Fruit fly (Drosophila melanogaster): ENCODE results near the gene Alp12.

Gene Alp12

dm6 chr2L:19430343-19430742, 6.5 kb downstream of the Alp12 start, which contains the start of gene RtcB (continued):
- TF ChIP-seq bigmax (GFP tag; optimal IDR thresholded peaks at IDR 0.05) (no peak), B-H2 (GFP tag; optimal IDR thresholded peaks at IDR 0.05) (no peak), lbe (GFP tag; optimal IDR thresholded peaks at IDR 0.05) (peak; percentile 12), ems (GFP tag; optimal IDR thresholded peaks at IDR 0.05) (no peak), pb (GFP tag; optimal IDR thresholded peaks at IDR 0.05) (no peak), CG2120 (GFP tag; optimal IDR thresholded peaks at IDR 0.05) (peak; percentile 30), CG11560 (tag; IDR thresholded peaks at IDR 0.05) (no peak), CG12744 (GFP tag; optimal IDR thresholded peaks at IDR 0.05) (no peak), al (GFP tag; IDR thresholded peaks at IDR 0.05) (no peak), CG5953 (GFP tag; IDR thresholded peaks at IDR 0.05) (no peak), CG14860 (GFP tag; IDR thresholded peaks at IDR 0.05; ENCODE audit: partially characterized antibody) (peak; percentile 95), prd (optimal IDR thresholded peaks at IDR 0.05) (no peak), prd (GFP tag; IDR thresholded peaks at IDR 0.05) (0 out of 3 replicates have a peak, but pooled peaks have one; percentile 13), CG6175 (GFP tag; IDR thresholded peaks at IDR 0.05) (no peak), gcm2 (GFP tag; optimal IDR thresholded peaks at IDR 0.05) (no peak), Opbp (GFP tag; IDR thresholded peaks at IDR 0.05; ENCODE audit: partially characterized antibody) (peak; percentile 93), CG11504 (tag; optimal IDR thresholded peaks at IDR 0.05) (peak; percentile 33), knrl (GFP tag; IDR thresholded peaks at IDR 0.05; ENCODE audit: partially characterized antibody) (peak; percentile 98), CG15011 (GFP tag; optimal IDR thresholded peaks at IDR 0.05) (no peak), H2.0 (GFP tag; IDR thresholded peaks at IDR 0.05) (no peak), CG14050 (GFP tag; IDR thresholded peaks at IDR 0.05) (no peak), her (GFP tag; optimal IDR thresholded peaks at IDR 0.05) (no peak), CG6272 (GFP tag; IDR thresholded peaks at IDR 0.05) (no peak), jing (GFP tag; optimal IDR thresholded peaks at IDR 0.05) (no peak), corto (GFP tag; optimal IDR thresholded peaks at IDR 0.05) (no peak), en (GFP tag; optimal IDR thresholded peaks at IDR 0.05) (no peak), vnd (GFP tag; IDR thresholded peaks at IDR 0.05; ENCODE audit: partially characterized antibody) (peak; percentile 97), Neu2 (GFP tag; optimal IDR thresholded peaks at IDR 0.05; ENCODE audit: borderline replicate concordance) (no peak), ci (GFP tag; IDR thresholded peaks at IDR 0.05) (no peak), Adf1 (GFP tag; IDR thresholded peaks at IDR 0.05) (no peak), Kr (GFP tag; optimal IDR thresholded peaks at IDR 0.05) (no peak), CG13123 (GFP tag; optimal IDR thresholded peaks at IDR 0.05) (no peak), Sry-β (GFP tag; optimal IDR thresholded peaks at IDR 0.05) (no peak), Gsc (GFP tag; IDR thresholded peaks at IDR 0.05) (no peak), vfl (GFP tag; optimal IDR thresholded peaks at IDR 0.05) (no peak), ttk (GFP tag; IDR thresholded peaks at IDR 0.05) (no peak), CG8388 (GFP tag; optimal IDR thresholded peaks at IDR 0.05) (no peak), nmo (GFP tag; optimal IDR thresholded peaks at IDR 0.05) (peak; percentile 74), Hr78 (GFP tag; optimal IDR thresholded peaks at IDR 0.05) (no peak), CG18262 (tag; optimal IDR thresholded peaks at IDR 0.05) (no peak), Dref (GFP tag; IDR thresholded peaks at IDR 0.05) (peak; percentile 42), CG15073 (GFP tag; optimal IDR thresholded peaks at IDR 0.05) (no peak), Poxn (GFP tag; IDR thresholded peaks at IDR 0.05) (no peak), sc (optimal IDR thresholded peaks at IDR 0.05) (no peak), sc (GFP tag; optimal IDR thresholded peaks at IDR 0.05) (no peak), CG14441 (GFP tag; IDR thresholded peaks at IDR 0.05) (no peak), gsb (GFP tag; IDR thresholded peaks at IDR 0.05) (no peak), CG15514 (GFP tag; optimal IDR thresholded peaks at IDR 0.05) (peak; percentile 54), CG31441 (GFP tag; IDR thresholded peaks at IDR 0.05) (no peak), CG10267 (tag; optimal IDR thresholded peaks at IDR 0.05) (peak; percentile 31), Elba2 (GFP tag; optimal IDR thresholded peaks at IDR 0.05) (peak; percentile 46), YL-1 (GFP tag; optimal IDR thresholded peaks at IDR 0.05) (no peak), CG3163 (GFP tag; optimal IDR thresholded peaks at IDR 0.05) (no peak)

Data from whole organism, embryonic.